Fruit fly (Drosophila melanogaster): ENCODE measurements around the gene CG4822.

Gene CG4822

DNA sequence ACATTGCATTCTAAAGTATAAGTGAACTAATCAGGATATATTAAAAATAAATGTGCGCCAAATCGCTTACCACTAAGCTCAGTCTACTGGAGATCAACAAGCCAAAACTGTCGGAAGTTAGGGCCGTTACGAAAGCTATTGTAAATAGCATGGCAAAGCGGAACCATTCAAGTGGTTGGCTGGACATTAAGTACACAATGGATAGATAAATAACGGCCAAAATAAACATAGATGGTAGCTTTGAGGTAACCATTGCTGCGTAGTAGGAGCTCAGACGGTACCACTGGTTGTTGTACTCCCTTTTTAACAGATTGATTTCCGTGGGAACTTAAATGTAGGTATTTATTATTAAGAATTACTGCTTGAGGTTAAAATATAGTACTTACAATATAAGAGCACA is 3.8 kb downstream of the CG4822 start (continued):
- TF ChIP-seq Hsf (GFP tag; optimal IDR thresholded peaks at IDR 0.05) (no peak), CG2678 (tag; optimal IDR thresholded peaks at IDR 0.05) (peak; percentile 58), CG12071 (GFP tag; optimal IDR thresholded peaks at IDR 0.05) (peak; percentile 67), MTF-1 (GFP tag; optimal IDR thresholded peaks at IDR 0.05; ENCODE audit: borderline replicate concordance) (peak; percentile 53), tup (GFP tag; optimal IDR thresholded peaks at IDR 0.05) (peak; percentile 55), seq (GFP tag; IDR thresholded peaks at IDR 0.05) (peak; percentile 28; the same call in 1 of the 2 replicates), ci (GFP tag; IDR thresholded peaks at IDR 0.05) (peak; percentile 72; the same call in 2 of the 3 replicates), CG7786 (GFP tag; optimal IDR thresholded peaks at IDR 0.05) (no peak), so (GFP tag; IDR thresholded peaks at IDR 0.05) (peak; percentile 45; the same call in 1 of the 3 replicates), Atf3 (GFP tag; optimal IDR thresholded peaks at IDR 0.05) (no peak), bowl (GFP tag; IDR thresholded peaks at IDR 0.05) (no peak), GATAe (GFP tag; conservative IDR thresholded peaks at IDR 0.05) (no peak), ash1 (GFP tag; optimal IDR thresholded peaks at IDR 0.05) (peak; percentile 6), Trl (optimal IDR thresholded peaks at IDR 0.05) (no peak), Trl (GFP tag; optimal IDR thresholded peaks at IDR 0.05) (peak; percentile 14), CG14710 (tag; optimal IDR thresholded peaks at IDR 0.05) (peak; percentile 6), BtbVII (GFP tag; optimal IDR thresholded peaks at IDR 0.05) (peak; percentile 54), HLH3B (GFP tag; IDR thresholded peaks at IDR 0.05) (peak; percentile 39; the same call in 1 of the 2 replicates), nerfin-2 (GFP tag; IDR thresholded peaks at IDR 0.05; ENCODE audit: partially characterized antibody) (no peak), CG15269 (tag; optimal IDR thresholded peaks at IDR 0.05) (peak; percentile 20), Deaf1 (tag; optimal IDR thresholded peaks at IDR 0.05) (no peak), CG1603 (tag; optimal IDR thresholded peaks at IDR 0.05) (peak; percentile 14), lab (GFP tag; optimal IDR thresholded peaks at IDR 0.05) (peak; percentile 82), PHDP (tag; optimal IDR thresholded peaks at IDR 0.05) (peak; percentile 27), NfI (GFP tag; optimal IDR thresholded peaks at IDR 0.05) (peak; percentile 13), ato (GFP tag; IDR thresholded peaks at IDR 0.05; ENCODE audit: partially characterized antibody) (no peak), E2f1 (GFP tag; IDR thresholded peaks at IDR 0.05) (peak; percentile 38; the same call in 1 of the 2 replicates), CG33557 (GFP tag; optimal IDR thresholded peaks at IDR 0.05) (peak; percentile 13), prd (optimal IDR thresholded peaks at IDR 0.05) (no peak), prd (GFP tag; IDR thresholded peaks at IDR 0.05) (no peak), Lim3 (GFP tag; IDR thresholded peaks at IDR 0.05) (no peak), Eip74EF (GFP tag; optimal IDR thresholded peaks at IDR 0.05) (no peak), CG31388 (GFP tag; optimal IDR thresholded peaks at IDR 0.05) (no peak), klu (GFP tag; IDR thresholded peaks at IDR 0.05) (no peak), CG3163 (GFP tag; optimal IDR thresholded peaks at IDR 0.05) (no peak), sug (tag; optimal IDR thresholded peaks at IDR 0.05) (no peak), Bdp1 (GFP tag; optimal IDR thresholded peaks at IDR 0.05) (peak; percentile 15), CG13894 (tag; optimal IDR thresholded peaks at IDR 0.05) (peak; percentile 17), onecut (GFP tag; IDR thresholded peaks at IDR 0.05) (peak; percentile 31; the same call in 1 of the 2 replicates), dysf (GFP tag; IDR thresholded peaks at IDR 0.05) (no peak), CG7963 (GFP tag; IDR thresholded peaks at IDR 0.05; ENCODE audit: partially characterized antibody) (no peak), Gsc (GFP tag; IDR thresholded peaks at IDR 0.05) (no peak), h (optimal IDR thresholded peaks at IDR 0.05) (no peak), gsb (GFP tag; IDR thresholded peaks at IDR 0.05) (0 out of 2 replicates have a peak, but pooled peaks have one; percentile 10), CG17328 (GFP tag; IDR thresholded peaks at IDR 0.05) (no peak), Hmr (GFP tag; optimal IDR thresholded peaks at IDR 0.05) (peak; percentile 32), insv (GFP tag; optimal IDR thresholded peaks at IDR 0.05) (no peak), CG3407 (GFP tag; optimal IDR thresholded peaks at IDR 0.05) (peak; percentile 54), CG4617 (GFP tag; optimal IDR thresholded peaks at IDR 0.05; ENCODE audit: borderline replicate concordance) (no peak), CG15601 (tag; optimal IDR thresholded peaks at IDR 0.05) (peak; percentile 57), sens (GFP tag) (peak; percentile 66)

Measured in whole organism, embryonic.